Fruit fly (Drosophila melanogaster): ENCODE measurements around the gene Qsox3.

DNA sequence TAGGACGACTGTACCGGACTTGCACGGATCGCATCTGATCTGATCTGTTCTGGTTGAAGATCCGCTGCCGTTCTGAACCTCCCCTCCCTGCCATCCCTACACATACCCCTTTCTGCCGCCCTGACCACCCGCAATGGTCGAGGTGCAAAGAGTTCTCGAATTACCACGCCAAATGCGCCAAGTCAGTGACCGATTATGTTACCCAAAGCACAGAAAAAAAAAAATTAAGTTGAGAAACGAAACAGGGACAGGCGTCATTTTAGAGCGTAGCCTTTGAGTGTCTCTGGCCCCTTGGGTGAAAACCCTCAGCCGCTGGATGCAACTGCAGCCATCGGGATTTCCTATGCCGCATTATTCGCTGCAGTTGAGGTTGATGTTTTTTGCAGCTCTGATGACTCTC lies 12.1 kb downstream of the Qsox3 start:
- no peak for TF ChIP-seq CG5204 (GFP tag; optimal IDR thresholded peaks at IDR 0.05)
- TF ChIP-seq toe (GFP tag; optimal IDR thresholded peaks at IDR 0.05): no peak
- no peak for TF ChIP-seq kay (GFP tag; ENCODE audit: borderline replicate concordance)
- TF ChIP-seq CG14711 (tag; optimal IDR thresholded peaks at IDR 0.05): no peak
- no peak for TF ChIP-seq Clk (GFP tag; optimal IDR thresholded peaks at IDR 0.05)
- TF ChIP-seq cic (GFP tag; optimal IDR thresholded peaks at IDR 0.05): no peak
- TF ChIP-seq Mnt (GFP tag; optimal IDR thresholded peaks at IDR 0.05): no peak
- no peak for TF ChIP-seq ovo (GFP tag; optimal IDR thresholded peaks at IDR 0.05)
- TF ChIP-seq Crg-1 (GFP tag; optimal IDR thresholded peaks at IDR 0.05): no peak
